Fruit fly (Drosophila melanogaster): Measurements from ENCODE around the gene CG31760.

DNA sequence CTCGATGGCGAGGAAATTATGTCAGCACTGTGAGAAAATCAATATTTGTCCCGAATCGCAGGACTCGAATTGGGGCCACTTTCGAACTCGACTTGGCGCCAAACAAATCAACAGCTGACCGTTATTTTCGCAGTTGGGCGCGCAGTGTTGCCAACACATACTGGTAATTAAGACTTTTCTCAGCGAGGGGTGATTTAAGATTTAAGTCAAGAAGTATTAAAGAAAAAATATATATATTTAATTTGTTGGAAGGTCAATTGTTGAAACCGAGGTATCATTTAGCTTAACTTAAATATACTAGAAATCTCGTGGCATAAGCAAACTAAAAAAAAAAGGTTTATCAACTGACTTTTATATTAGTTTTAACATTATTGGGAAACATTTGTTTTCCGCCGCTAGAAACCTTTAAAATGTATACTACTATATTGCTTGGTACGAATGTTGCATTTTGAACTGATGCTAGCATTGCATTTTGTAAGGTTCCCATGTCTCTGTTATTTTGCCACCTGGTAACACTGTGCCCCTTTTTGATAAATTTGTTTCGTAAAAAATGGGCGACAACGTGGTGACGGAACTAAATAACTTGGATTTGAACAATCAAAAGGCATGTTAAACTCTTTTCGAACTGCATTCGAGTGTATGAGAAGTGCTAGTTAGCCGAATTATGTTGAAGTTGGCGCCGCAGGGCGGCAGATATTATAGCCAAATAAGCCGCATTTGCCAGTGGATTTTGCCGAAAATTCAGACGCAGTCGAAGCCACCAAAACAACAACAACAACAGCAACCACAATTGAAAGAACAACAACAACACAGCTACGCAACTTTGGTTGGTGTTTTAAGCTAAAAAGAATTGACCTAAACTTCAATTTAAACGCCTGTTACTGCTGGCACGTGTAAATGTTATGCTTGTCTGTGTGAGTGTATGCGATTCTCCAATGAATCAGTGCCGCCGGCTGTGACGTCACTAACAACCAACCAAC lies 39.1 kb upstream of the CG31760 start, which contains the start of the genes Patsas and ThrRS:
- TF ChIP-seq Snoo (tag; optimal IDR thresholded peaks at IDR 0.05): peak; percentile 76
- TF ChIP-seq CG17806 (tag; optimal IDR thresholded peaks at IDR 0.05): peak; percentile 81
- no peak for TF ChIP-seq gl (tag; optimal IDR thresholded peaks at IDR 0.05)
- no peak for TF ChIP-seq Pif1A (GFP tag; optimal IDR thresholded peaks at IDR 0.05)
- peak; percentile 87 for TF ChIP-seq Ets98B (GFP tag; IDR thresholded peaks at IDR 0.05)
- TF ChIP-seq CG34367 (tag; optimal IDR thresholded peaks at IDR 0.05): peak; percentile 74
- peak; percentile 60 for TF ChIP-seq CG10348 (GFP tag; IDR thresholded peaks at IDR 0.05)
